Worm (Caenorhabditis elegans) whole organism, L2 larva: ENCODE measurements around the gene lurp-1.

Source experiments
- C34F6.9 ChIP-seq: fragments of 150-350 bp; optimal IDR thresholded peaks from 2 replicates; lab custom pipeline; 2014; ENCODE audit warnings: missing biosample characterization, missing genetic modification characterization
- F13H6.1 ChIP-seq: sonication (generic microtip); optimal IDR thresholded peaks from 2 replicates; lab custom pipeline; 2016; ENCODE audit warnings: missing genetic modification characterization, missing compliant biosample characterization
- R02D3.7 ChIP-seq: fragments of 150-350 bp; optimal IDR thresholded peaks from 2 replicates; lab custom pipeline; 2014; ENCODE audit warnings: missing biosample characterization, missing genetic modification characterization
- Y55F3AM.14 ChIP-seq: fragments of 200-800 bp; sonication (Bioruptor generic); optimal IDR thresholded peaks from 2 replicates; lab custom pipeline; 2018; ENCODE audit warnings: mild to moderate bottlenecking, missing genetic modification characterization, missing compliant biosample characterization
- ZK546.5 ChIP-seq: sonication (generic microtip); optimal IDR thresholded peaks from 2 replicates; lab custom pipeline; 2017; ENCODE audit warnings: missing biosample characterization, missing genetic modification characterization
- ama-1 ChIP-seq: fragments of 150-350 bp; optimal IDR thresholded peaks from 2 replicates; lab custom pipeline; 2018; ENCODE audit warnings: inconsistent platforms
- blmp-1 ChIP-seq: sonication (generic microtip); optimal IDR thresholded peaks from 2 replicates; lab custom pipeline; 2017; ENCODE audit warnings: missing genetic modification characterization, mild to moderate bottlenecking, missing compliant biosample characterization, antibody characterized with exemption, moderate library complexity; ENCODE audit not compliant: insufficient read depth
- ceh-16 ChIP-seq: fragments of 150-350 bp; optimal IDR thresholded peaks from 2 replicates; lab custom pipeline; 2014; ENCODE audit warnings: missing biosample characterization, missing genetic modification characterization
- crh-2 ChIP-seq: sonication (generic microtip); optimal IDR thresholded peaks from 2 replicates; lab custom pipeline; 2017; ENCODE audit warnings: missing biosample characterization, missing genetic modification characterization
- dmd-4 ChIP-seq: sonication (generic microtip); optimal IDR thresholded peaks from 2 replicates; lab custom pipeline; 2017; ENCODE audit warnings: missing biosample characterization, missing genetic modification characterization
- egl-27 ChIP-seq: sonication (generic microtip); optimal IDR thresholded peaks from 3 replicates; lab custom pipeline; 2017; ENCODE audit warnings: missing biosample characterization, missing genetic modification reagents, missing genetic modification characterization
- elt-3 ChIP-seq: sonication (generic microtip); optimal IDR thresholded peaks from 2 replicates; lab custom pipeline; 2017; ENCODE audit warnings: missing biosample characterization, missing genetic modification characterization
- fos-1 ChIP-seq: fragments of 150-350 bp; optimal IDR thresholded peaks from 2 replicates; lab custom pipeline; 2014; ENCODE audit warnings: missing biosample characterization, missing genetic modification characterization
- gmeb-1 ChIP-seq: fragments of 150-350 bp; optimal IDR thresholded peaks from 2 replicates; lab custom pipeline; 2014; ENCODE audit warnings: missing biosample characterization, missing genetic modification characterization
- lin-11 ChIP-seq: fragments of 150-350 bp; sonication (generic microtip); optimal IDR thresholded peaks from 2 replicates; lab custom pipeline; 2014; ENCODE audit warnings: missing biosample characterization, missing genetic modification characterization, inconsistent platforms, mixed read lengths
- lin-13 ChIP-seq: fragments of 150-350 bp; optimal IDR thresholded peaks from 2 replicates; lab custom pipeline; 2014; ENCODE audit warnings: missing biosample characterization, missing genetic modification reagents, missing genetic modification characterization
- lsy-2 ChIP-seq, 2 experiments: fragments of 150-350 bp in 1 of 2; sonication (generic microtip) in 1 of 2; optimal IDR thresholded peaks; 2 replicates each; lab custom pipeline; 2014 to 2017; ENCODE audit warnings: missing biosample characterization in 2 of 2, missing genetic modification characterization in 2 of 2
- mab-5 ChIP-seq: fragments of 150-350 bp; optimal IDR thresholded peaks from 2 replicates; lab custom pipeline; 2014; ENCODE audit warnings: missing biosample characterization, missing genetic modification characterization
- mbf-1 ChIP-seq: sonication (generic microtip); optimal IDR thresholded peaks from 2 replicates; lab custom pipeline; 2017; ENCODE audit warnings: missing biosample characterization, missing genetic modification characterization
- mdl-1 ChIP-seq, 2 experiments: fragments of 150-350 bp in 1 of 2; sonication (generic microtip) in 1 of 2; optimal IDR thresholded peaks; 2 replicates each; lab custom pipeline; 2017; ENCODE audit warnings: missing biosample characterization in 2 of 2, missing genetic modification characterization in 2 of 2
- nhr-10 ChIP-seq: sonication (generic microtip); optimal IDR thresholded peaks from 2 replicates; lab custom pipeline; 2017; ENCODE audit warnings: missing biosample characterization, missing genetic modification characterization
- nhr-11 ChIP-seq: fragments of 150-350 bp; optimal IDR thresholded peaks from 2 replicates; lab custom pipeline; 2014; ENCODE audit warnings: missing biosample characterization, missing genetic modification characterization
- nhr-129 ChIP-seq: fragments of 150-350 bp; optimal IDR thresholded peaks from 2 replicates; lab custom pipeline; 2014; ENCODE audit warnings: missing biosample characterization, missing genetic modification characterization
- nhr-237 ChIP-seq: fragments of 150-350 bp; optimal IDR thresholded peaks from 2 replicates; lab custom pipeline; 2014; ENCODE audit warnings: missing biosample characterization, missing genetic modification characterization
- nhr-25 ChIP-seq: fragments of 150-350 bp; sonication (generic microtip); optimal IDR thresholded peaks from 3 replicates; lab custom pipeline; 2014; ENCODE audit warnings: missing biosample characterization, missing genetic modification characterization
- nhr-6 ChIP-seq: fragments of 150-350 bp; optimal IDR thresholded peaks from 2 replicates; lab custom pipeline; 2014; ENCODE audit warnings: missing biosample characterization, missing genetic modification characterization
- peb-1 ChIP-seq: fragments of 150-350 bp; optimal IDR thresholded peaks from 2 replicates; lab custom pipeline; 2014; ENCODE audit warnings: missing biosample characterization, missing genetic modification characterization
- skn-1 ChIP-seq: sonication (generic microtip); optimal IDR thresholded peaks from 2 replicates; lab custom pipeline; 2017; ENCODE audit warnings: missing biosample characterization, missing genetic modification characterization
- sma-3 ChIP-seq: sonication (generic microtip); optimal IDR thresholded peaks from 2 replicates; lab custom pipeline; 2016; ENCODE audit warnings: missing genetic modification reagents, missing genetic modification characterization, missing compliant biosample characterization
- sma-9 ChIP-seq, 2 experiments: fragments of 150-350 bp in 1 of 2; sonication (generic microtip) in 1 of 2; optimal IDR thresholded peaks; 2 replicates each; lab custom pipeline; 2014 to 2016; ENCODE audit warnings: missing genetic modification characterization in 2 of 2, mild to moderate bottlenecking in 1 of 2, missing biosample characterization in 1 of 2, missing compliant biosample characterization in 1 of 2, missing genetic modification reagents in 1 of 2, moderate library complexity in 1 of 2
- snpc-4 ChIP-seq: fragments of 150-350 bp; optimal IDR thresholded peaks from 2 replicates; lab custom pipeline; 2014; ENCODE audit warnings: missing biosample characterization, missing genetic modification characterization
- unc-39 ChIP-seq: fragments of 150-350 bp; optimal IDR thresholded peaks from 2 replicates; lab custom pipeline; 2014; ENCODE audit warnings: missing biosample characterization, missing genetic modification characterization
- unc-55 ChIP-seq: fragments of 150-350 bp; sonication (generic microtip); optimal IDR thresholded peaks from 3 replicates; lab custom pipeline; 2014; ENCODE audit warnings: missing biosample characterization, missing genetic modification reagents, missing genetic modification characterization
- unc-62 ChIP-seq: fragments of 150-350 bp; optimal IDR thresholded peaks from 2 replicates; lab custom pipeline; 2014; ENCODE audit warnings: missing biosample characterization, missing genetic modification reagents, missing genetic modification characterization
- zag-1 ChIP-seq: fragments of 150-350 bp; optimal IDR thresholded peaks from 2 replicates; lab custom pipeline; 2014; ENCODE audit warnings: missing biosample characterization, missing genetic modification characterization
- ztf-1 ChIP-seq: fragments of 200-800 bp; sonication (Bioruptor generic); conservative IDR thresholded peaks from 2 replicates; pipeline ENCODE4 v1.3.6; 2022; ENCODE audit warnings: missing genetic modification characterization, missing compliant biosample characterization
- ztf-4 ChIP-seq: fragments of 150-350 bp; optimal IDR thresholded peaks from 2 replicates; lab custom pipeline; 2014; ENCODE audit warnings: missing biosample characterization, missing genetic modification characterization

The lurp-1 gene

DNA sequence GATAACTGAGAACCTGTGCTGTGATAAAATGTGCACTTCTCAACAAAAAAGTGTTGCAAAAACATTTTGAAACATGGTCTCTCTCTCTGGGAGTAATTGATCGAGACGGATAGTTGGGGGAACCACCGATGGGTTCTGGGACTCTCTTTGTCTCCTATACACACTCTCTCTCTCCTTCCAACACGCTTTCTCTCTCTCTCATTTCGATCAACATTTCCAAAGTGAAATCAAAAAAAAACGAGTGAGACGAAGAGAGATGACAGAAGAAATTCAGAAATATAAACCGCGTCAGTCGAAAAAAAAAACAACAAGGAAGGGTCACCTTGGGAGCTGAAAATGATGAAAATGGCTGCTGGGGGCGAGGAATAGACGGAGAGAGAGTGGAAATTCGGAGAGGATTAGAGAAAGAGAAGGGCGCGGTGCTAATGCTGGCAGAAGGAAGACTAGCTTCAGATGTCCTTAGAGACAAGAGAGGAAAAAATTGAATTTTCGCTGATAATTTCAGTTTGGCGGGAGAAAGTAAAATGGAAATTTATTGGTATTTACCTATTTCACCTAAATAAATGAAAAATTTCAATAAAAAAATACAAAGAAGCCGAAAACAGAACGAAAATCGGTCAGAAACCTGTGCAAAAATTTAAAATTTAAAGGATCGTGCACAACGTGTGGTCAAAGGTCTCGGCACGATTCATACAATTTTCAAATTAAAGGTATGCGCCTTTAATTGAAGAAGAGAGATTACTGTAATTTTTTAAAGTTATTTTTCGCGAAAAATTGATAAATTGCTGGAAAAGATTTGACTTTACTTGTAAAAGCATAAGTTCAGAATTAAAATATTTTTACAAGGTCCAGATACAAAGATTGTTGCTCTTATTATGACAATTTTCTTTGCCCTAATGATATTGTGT, 17.7 kb upstream of the lurp-1 start:
- TF ChIP-seq sma-3 (GFP tag; lab: Kevin White, UChicago) (no peak), nhr-25 (tag; lab: Kevin White, UChicago) (peak; percentile 12), mdl-1 (tag; optimal IDR thresholded peaks at IDR 0.05; lab: Kevin White, UChicago) (no peak), crh-2 (tag; lab: Kevin White, UChicago) (no peak), elt-3 (tag; lab: Kevin White, UChicago) (no peak), unc-55 (GFP tag; lab: Kevin White, UChicago) (peak; percentile 4), nhr-6 (tag; lab: Kevin White, UChicago) (no peak), nhr-10 (no peak), nhr-129 (peak; percentile 67), ztf-4 (no peak), lin-13 (GFP tag; lab: Kevin White, UChicago) (no peak), ceh-16 (no peak), egl-27 (tag; lab: Kevin White, UChicago) (no peak), Y55F3AM.14 (GFP tag; lab: Kevin White, UChicago) (no peak), dmd-4 (no peak), gmeb-1 (no peak), mab-5 (tag; lab: Kevin White, UChicago) (no peak), ztf-1 (GFP tag; lab: Robert Waterston, UW) (no peak), nhr-11 (tag; lab: Kevin White, UChicago) (no peak), peb-1 (tag; lab: Kevin White, UChicago) (no peak), zag-1 (tag; lab: Kevin White, UChicago) (no peak), C34F6.9 (tag; lab: Kevin White, UChicago) (peak; percentile 6), nhr-237 (tag; lab: Kevin White, UChicago) (no peak), unc-62 (no peak), mbf-1 (no peak), skn-1 (tag; lab: Kevin White, UChicago) (no peak), blmp-1 (peak; percentile 76), lin-11 (no peak), ZK546.5 (no peak), sma-9 (GFP tag; optimal IDR thresholded peaks at IDR 0.05; lab: Kevin White, UChicago) (no peak), sma-9 (tag; optimal IDR thresholded peaks at IDR 0.05; lab: Kevin White, UChicago) (no peak), unc-39 (tag; lab: Kevin White, UChicago) (no peak), fos-1 (tag; lab: Kevin White, UChicago) (no peak), ama-1 (lab: Kevin White, UChicago) (no peak)

- no peak for TF ChIP-seq dmd-4
- peak; percentile 59 for TF ChIP-seq F13H6.1 (tag; lab: Kevin White, UChicago)
- peak; percentile 42 for TF ChIP-seq nhr-129
- TF ChIP-seq crh-2 (tag; lab: Kevin White, UChicago), result peak; percentile 69
- TF ChIP-seq C34F6.9 (tag; lab: Kevin White, UChicago), result peak; percentile 42
- TF ChIP-seq R02D3.7 (tag; lab: Kevin White, UChicago), result no peak
- TF ChIP-seq gmeb-1, result peak; percentile 30
- TF ChIP-seq ceh-16, result no peak
- TF ChIP-seq sma-9 (GFP tag; optimal IDR thresholded peaks at IDR 0.05; lab: Kevin White, UChicago), result peak; percentile 29
- no peak for TF ChIP-seq sma-9 (tag; optimal IDR thresholded peaks at IDR 0.05; lab: Kevin White, UChicago)
- TF ChIP-seq unc-62, result no peak
- TF ChIP-seq snpc-4 (tag; lab: Kevin White, UChicago), result no peak
- peak; percentile 54 for TF ChIP-seq fos-1 (tag; lab: Kevin White, UChicago)
- no peak for TF ChIP-seq blmp-1
- TF ChIP-seq unc-55 (GFP tag; lab: Kevin White, UChicago), result peak; percentile 30
- TF ChIP-seq lsy-2 (tag; optimal IDR thresholded peaks at IDR 0.05; lab: Kevin White, UChicago), result peak in 1 of 2 experiments; percentile 73
- TF ChIP-seq nhr-237 (tag; lab: Kevin White, UChicago), result no peak
- no peak for TF ChIP-seq ama-1 (lab: Kevin White, UChicago)
- no peak for TF ChIP-seq zag-1 (tag; lab: Kevin White, UChicago)
- TF ChIP-seq skn-1 (tag; lab: Kevin White, UChicago), result no peak
- TF ChIP-seq unc-39 (tag; lab: Kevin White, UChicago), result no peak
- TF ChIP-seq nhr-10, result no peak
Observed at ce11 chrII:10867219-10867618, 13.5 kb upstream of the lurp-1 start.
